Fruit fly (Drosophila melanogaster) whole organism, prepupa: ENCODE results near the gene CG12995.

ENCODE experiments used
- CG10631 ChIP-seq: fragments of 200-800 bp; sonication (Bioruptor generic); optimal IDR thresholded peaks from 2 replicates; lab custom pipeline; 2016; ENCODE audit warnings: missing biosample characterization, missing genetic modification characterization
- CG10669 ChIP-seq: fragments of 200-800 bp; sonication (Bioruptor generic); optimal IDR thresholded peaks from 3 replicates; lab custom pipeline; 2018; ENCODE audit warnings: missing biosample characterization, mild to moderate bottlenecking, missing genetic modification characterization, moderate library complexity
- CG11294 ChIP-seq: fragments of 200-800 bp; sonication (Bioruptor generic); IDR thresholded peaks from 2 replicates; pipeline ENCODE4 v1.3.6; 2022; ENCODE audit warnings: missing biosample characterization, missing genetic modification characterization
- CG11762 ChIP-seq: fragments of 200-800 bp; sonication (Bioruptor generic); optimal IDR thresholded peaks from 3 replicates; lab custom pipeline; 2016; ENCODE audit warnings: missing biosample characterization, missing genetic modification characterization; ENCODE audit not compliant: insufficient read depth
- CG11902 ChIP-seq: fragments of 200-800 bp; sonication (Bioruptor generic); optimal IDR thresholded peaks from 3 replicates; lab custom pipeline; 2016; ENCODE audit warnings: missing biosample characterization, missing genetic modification characterization
- CG1621 ChIP-seq: fragments of 200-800 bp; sonication (Bioruptor generic); optimal IDR thresholded peaks from 3 replicates; lab custom pipeline; 2018; ENCODE audit warnings: missing biosample characterization, mild to moderate bottlenecking, missing genetic modification characterization
- CG31627 ChIP-seq: fragments of 200-800 bp; sonication (Bioruptor generic); optimal IDR thresholded peaks from 3 replicates; lab custom pipeline; 2016; ENCODE audit warnings: missing biosample characterization, missing genetic modification characterization
- CG32006 ChIP-seq: fragments of 200-800 bp; sonication (Bioruptor generic); optimal IDR thresholded peaks from 3 replicates; lab custom pipeline; 2017; ENCODE audit warnings: missing biosample characterization, mild to moderate bottlenecking, missing genetic modification characterization
- CG3919 ChIP-seq: fragments of 200-800 bp; sonication (Bioruptor generic); optimal IDR thresholded peaks from 3 replicates; lab custom pipeline; 2016; ENCODE audit warnings: missing biosample characterization, missing genetic modification characterization
- CG4318 ChIP-seq: fragments of 200-800 bp; sonication (Bioruptor generic); optimal IDR thresholded peaks from 3 replicates; lab custom pipeline; 2017; ENCODE audit warnings: missing biosample characterization, mild to moderate bottlenecking, missing genetic modification characterization
- CG6276 ChIP-seq: fragments of 200-800 bp; sonication (Bioruptor generic); optimal IDR thresholded peaks from 2 replicates; lab custom pipeline; 2017; ENCODE audit warnings: missing biosample characterization, mild to moderate bottlenecking, missing genetic modification characterization
- CG6792 ChIP-seq: fragments of 200-800 bp; sonication (Bioruptor generic); optimal IDR thresholded peaks from 3 replicates; lab custom pipeline; 2016; ENCODE audit warnings: missing biosample characterization, missing genetic modification characterization
- CG6808 ChIP-seq: fragments of 200-800 bp; sonication (Bioruptor generic); optimal IDR thresholded peaks from 3 replicates; lab custom pipeline; 2017; ENCODE audit warnings: missing biosample characterization, missing genetic modification characterization, mild to moderate bottlenecking, moderate library complexity, missing genetic modification reagents
- CG6854 ChIP-seq: fragments of 200-800 bp; sonication (Bioruptor generic); optimal IDR thresholded peaks from 2 replicates; lab custom pipeline; 2017; ENCODE audit warnings: missing biosample characterization, mild to moderate bottlenecking, missing genetic modification characterization
- CG7368 ChIP-seq: fragments of 200-800 bp; sonication (Bioruptor generic); optimal IDR thresholded peaks from 3 replicates; lab custom pipeline; 2016; ENCODE audit warnings: missing biosample characterization, missing genetic modification characterization
- CG8119 ChIP-seq: fragments of 200-800 bp; sonication (Bioruptor generic); IDR thresholded peaks from 3 replicates; pipeline ENCODE4 v1.3.6; 2022; ENCODE audit warnings: missing biosample characterization, missing genetic modification characterization
- CG8319 ChIP-seq: fragments of 200-800 bp; sonication (Bioruptor generic); optimal IDR thresholded peaks from 3 replicates; lab custom pipeline; 2016; ENCODE audit warnings: missing biosample characterization, missing genetic modification characterization
- CG8632 ChIP-seq: fragments of 200-800 bp; sonication (Bioruptor generic); optimal IDR thresholded peaks from 3 replicates; lab custom pipeline; 2016; ENCODE audit warnings: missing biosample characterization, missing genetic modification characterization
- CG9139 ChIP-seq: fragments of 200-800 bp; sonication (Bioruptor generic); optimal IDR thresholded peaks from 3 replicates; lab custom pipeline; 2017; ENCODE audit warnings: missing biosample characterization, mild to moderate bottlenecking, missing genetic modification characterization
- Eip78C ChIP-seq: fragments of 200-800 bp; sonication (Bioruptor generic); peaks from one replicate; lab custom pipeline; 2016; ENCODE audit warnings: missing biosample characterization, missing genetic modification characterization
- Eip93F ChIP-seq: fragments of 200-800 bp; sonication (Bioruptor generic); optimal IDR thresholded peaks from 2 replicates; lab custom pipeline; 2016; ENCODE audit warnings: missing biosample characterization, mild to moderate bottlenecking, missing genetic modification characterization
- Ets21C ChIP-seq: fragments of 200-800 bp; sonication (Bioruptor generic); optimal IDR thresholded peaks from 3 replicates; lab custom pipeline; 2016; ENCODE audit warnings: missing biosample characterization, missing genetic modification characterization
- Ets96B ChIP-seq: fragments of 200-800 bp; optimal IDR thresholded peaks from 2 replicates; lab custom pipeline; 2019; ENCODE audit warnings: missing biosample characterization, mild to moderate bottlenecking, missing genetic modification characterization, moderate library complexity
- Hr38 ChIP-seq: sonication (Bioruptor generic); optimal IDR thresholded peaks from 2 replicates; lab custom pipeline; 2016; ENCODE audit warnings: missing biosample characterization, missing genetic modification characterization
- Hr39 ChIP-seq: fragments of 200-800 bp; sonication (Bioruptor generic); optimal IDR thresholded peaks from 2 replicates; lab custom pipeline; 2016; ENCODE audit warnings: missing biosample characterization, missing genetic modification characterization
- Hr4 ChIP-seq: fragments of 200-800 bp; sonication (Bioruptor generic); optimal IDR thresholded peaks from 3 replicates; lab custom pipeline; 2016; ENCODE audit warnings: missing biosample characterization, missing genetic modification characterization
- Lpt ChIP-seq: fragments of 200-800 bp; sonication (Bioruptor generic); optimal IDR thresholded peaks from 3 replicates; lab custom pipeline; 2016; ENCODE audit warnings: missing biosample characterization, missing genetic modification characterization
- Met ChIP-seq: fragments of 200-800 bp; sonication (Bioruptor generic); optimal IDR thresholded peaks from 3 replicates; lab custom pipeline; 2016; ENCODE audit warnings: missing biosample characterization, missing genetic modification characterization
- OdsH ChIP-seq: fragments of 200-800 bp; sonication (Bioruptor generic); optimal IDR thresholded peaks from 3 replicates; lab custom pipeline; 2016; ENCODE audit warnings: missing biosample characterization, missing genetic modification characterization
- Smox ChIP-seq: fragments of 200-800 bp; sonication (Bioruptor generic); optimal IDR thresholded peaks from 3 replicates; lab custom pipeline; 2016; ENCODE audit warnings: missing biosample characterization, missing genetic modification characterization
- Sox102F ChIP-seq: fragments of 200-800 bp; sonication (Bioruptor generic); optimal IDR thresholded peaks from 2 replicates; lab custom pipeline; 2016; ENCODE audit warnings: missing biosample characterization, mild to moderate bottlenecking, missing genetic modification characterization
- Sox14 ChIP-seq: fragments of 200-800 bp; sonication (Bioruptor generic); optimal IDR thresholded peaks from 3 replicates; lab custom pipeline; 2016; ENCODE audit warnings: missing biosample characterization, missing genetic modification characterization
- Sox15 ChIP-seq: fragments of 200-800 bp; sonication (Bioruptor generic); optimal IDR thresholded peaks from 3 replicates; lab custom pipeline; 2016; ENCODE audit warnings: missing biosample characterization, missing genetic modification characterization
- achi ChIP-seq: fragments of 200-800 bp; sonication (Bioruptor generic); optimal IDR thresholded peaks from 3 replicates; lab custom pipeline; 2016; ENCODE audit warnings: missing biosample characterization, missing genetic modification characterization
- acj6 ChIP-seq: fragments of 200-800 bp; sonication (Bioruptor generic); optimal IDR thresholded peaks from 3 replicates; lab custom pipeline; 2016; ENCODE audit warnings: missing biosample characterization, missing genetic modification characterization
- cyc ChIP-seq: fragments of 200-800 bp; sonication (Bioruptor generic); optimal IDR thresholded peaks from 3 replicates; lab custom pipeline; 2016; ENCODE audit warnings: missing biosample characterization, missing genetic modification characterization
- dac ChIP-seq: fragments of 200-800 bp; sonication (Bioruptor generic); optimal IDR thresholded peaks from 2 replicates; lab custom pipeline; 2017; ENCODE audit warnings: missing biosample characterization, mild to moderate bottlenecking, missing genetic modification characterization
- dsx ChIP-seq: fragments of 200-800 bp; optimal IDR thresholded peaks from 3 replicates; lab custom pipeline; 2019; ENCODE audit warnings: missing biosample characterization, mild to moderate bottlenecking, missing genetic modification characterization, moderate library complexity; ENCODE audit not compliant: poor library complexity, severe bottlenecking
- esn ChIP-seq: fragments of 200-800 bp; sonication (Bioruptor generic); optimal IDR thresholded peaks from 2 replicates; lab custom pipeline; 2016; ENCODE audit warnings: missing biosample characterization, mild to moderate bottlenecking, missing genetic modification characterization, moderate library complexity
- fd85E ChIP-seq: fragments of 200-800 bp; sonication (Bioruptor generic); optimal IDR thresholded peaks from 3 replicates; lab custom pipeline; 2016; ENCODE audit warnings: missing biosample characterization, missing genetic modification characterization
- fkh ChIP-seq: fragments of 200-800 bp; sonication (Bioruptor generic); optimal IDR thresholded peaks from 3 replicates; lab custom pipeline; 2017; ENCODE audit warnings: missing biosample characterization, mild to moderate bottlenecking, missing genetic modification characterization, moderate library complexity
- lz ChIP-seq: fragments of 200-800 bp; sonication (Bioruptor generic); optimal IDR thresholded peaks from 3 replicates; lab custom pipeline; 2016; ENCODE audit warnings: missing biosample characterization, missing genetic modification characterization
- pdm3 ChIP-seq: fragments of 200-800 bp; sonication (Bioruptor generic); optimal IDR thresholded peaks from 3 replicates; lab custom pipeline; 2016; ENCODE audit warnings: missing biosample characterization, missing genetic modification characterization
- salr ChIP-seq, 2 experiments: fragments of 200-800 bp; sonication (Bioruptor generic); optimal IDR thresholded peaks; 3 replicates each; lab custom pipeline; 2016 to 2018; ENCODE audit warnings: missing biosample characterization in 2 of 2, missing genetic modification characterization in 2 of 2, mild to moderate bottlenecking in 1 of 2
- svp ChIP-seq: fragments of 200-800 bp; sonication (Bioruptor generic); peaks from one replicate; lab custom pipeline; 2016; ENCODE audit warnings: missing biosample characterization, missing genetic modification characterization
- topi ChIP-seq: fragments of 200-800 bp; sonication (Bioruptor generic); optimal IDR thresholded peaks from 3 replicates; lab custom pipeline; 2016; ENCODE audit warnings: missing biosample characterization, missing genetic modification characterization

The CG12995 gene

dm6 chrX:17176542-17176941 is 33.3 kb downstream of the CG12995 start (continued):
- no peak for TF ChIP-seq CG6808 (GFP tag; lab: Kevin White, UChicago)
- peak in 1 of 2 experiments; percentile 24 for TF ChIP-seq salr (GFP tag; optimal IDR thresholded peaks at IDR 0.05; lab: Kevin White, UChicago)
- peak; percentile 37 for TF ChIP-seq CG4318 (GFP tag; lab: Kevin White, UChicago)
- TF ChIP-seq CG11762, result no peak
- peak; percentile 50 for TF ChIP-seq Eip78C (GFP tag; lab: Kevin White, UChicago)
- TF ChIP-seq acj6 (GFP tag; lab: Kevin White, UChicago), result peak; percentile 12
- no peak for TF ChIP-seq Eip93F (GFP tag; lab: Kevin White, UChicago)
- peak; percentile 73 for TF ChIP-seq CG8119
- TF ChIP-seq CG8632 (GFP tag; lab: Kevin White, UChicago), result no peak
- no peak for TF ChIP-seq Ets96B (tag; lab: Kevin White, UChicago)
- TF ChIP-seq Lpt (GFP tag; lab: Kevin White, UChicago), result peak; percentile 66
- no peak for TF ChIP-seq CG11902 (GFP tag; lab: Kevin White, UChicago)
- no peak for TF ChIP-seq CG10669 (GFP tag; lab: Kevin White, UChicago)
- TF ChIP-seq CG32006, result peak; percentile 61
- peak; percentile 62 for TF ChIP-seq Hr4 (GFP tag; lab: Kevin White, UChicago)
- peak; percentile 31 for TF ChIP-seq lz (GFP tag; lab: Kevin White, UChicago)
- TF ChIP-seq Sox15, result no peak
- TF ChIP-seq achi (GFP tag; lab: Kevin White, UChicago), result peak; percentile 37
- TF ChIP-seq fd85E (GFP tag; lab: Kevin White, UChicago), result no peak
- peak; percentile 22 for TF ChIP-seq CG6276 (GFP tag; lab: Kevin White, UChicago)
- TF ChIP-seq dsx (GFP tag; lab: Kevin White, UChicago), result no peak
- TF ChIP-seq Hr38 (GFP tag; lab: Kevin White, UChicago), result no peak
- peak; percentile 28 for TF ChIP-seq dac (GFP tag; lab: Kevin White, UChicago)
- TF ChIP-seq CG6854 (GFP tag; lab: Kevin White, UChicago), result no peak
- TF ChIP-seq CG9139, result no peak
- TF ChIP-seq pdm3 (GFP tag; lab: Kevin White, UChicago), result peak; percentile 49
- TF ChIP-seq CG3919 (GFP tag; lab: Kevin White, UChicago), result peak; percentile 22
- peak; percentile 32 for TF ChIP-seq Met (GFP tag; lab: Kevin White, UChicago)

dm6 chrX:17175558-17176189 is 34.1 kb downstream of the CG12995 start:
- peak; percentile 11 for TF ChIP-seq Ets21C (GFP tag; lab: Kevin White, UChicago)
- TF ChIP-seq pdm3 (GFP tag; lab: Kevin White, UChicago), result peak; percentile 39
- TF ChIP-seq CG6792 (GFP tag; lab: Kevin White, UChicago), result peak; percentile 4
- TF ChIP-seq acj6 (GFP tag; lab: Kevin White, UChicago), result peak; percentile 28
- no peak for TF ChIP-seq CG1621 (tag; lab: Kevin White, UChicago)
- peak; percentile 53 for TF ChIP-seq Hr39
- TF ChIP-seq CG3919 (GFP tag; lab: Kevin White, UChicago), result no peak
- TF ChIP-seq Smox (GFP tag; lab: Kevin White, UChicago), result peak; percentile 19
- no peak for TF ChIP-seq Sox102F
- TF ChIP-seq CG7368 (GFP tag; lab: Kevin White, UChicago), result no peak
- peak; percentile 56 for TF ChIP-seq lz (GFP tag; lab: Kevin White, UChicago)
- peak; percentile 23 for TF ChIP-seq esn (GFP tag; lab: Kevin White, UChicago)
- peak; percentile 9 for TF ChIP-seq CG10631
- TF ChIP-seq topi (GFP tag; lab: Kevin White, UChicago), result peak; percentile 14
- TF ChIP-seq CG32006, result no peak
- no peak for TF ChIP-seq CG11294 (GFP tag; lab: Robert Waterston, UW)
- TF ChIP-seq fkh (GFP tag; lab: Kevin White, UChicago), result peak; percentile 23
- TF ChIP-seq dsx (GFP tag; lab: Kevin White, UChicago), result no peak
- no peak for TF ChIP-seq CG8319 (GFP tag; lab: Kevin White, UChicago)
- peak; percentile 34 for TF ChIP-seq Met (GFP tag; lab: Kevin White, UChicago)
- TF ChIP-seq CG9139, result no peak
- TF ChIP-seq OdsH (GFP tag; lab: Kevin White, UChicago), result peak; percentile 26
- TF ChIP-seq Eip78C (GFP tag; lab: Kevin White, UChicago), result peak; percentile 71
- peak; percentile 37 for TF ChIP-seq CG31627 (GFP tag; lab: Kevin White, UChicago)
- TF ChIP-seq cyc (GFP tag; lab: Kevin White, UChicago), result peak; percentile 41
- peak; percentile 54 for TF ChIP-seq svp
- no peak for TF ChIP-seq CG11762
- TF ChIP-seq CG8632 (GFP tag; lab: Kevin White, UChicago), result no peak
- TF ChIP-seq Sox14 (GFP tag; lab: Kevin White, UChicago), result peak; percentile 14
- no peak for TF ChIP-seq CG6276 (GFP tag; lab: Kevin White, UChicago)
